Worm (Caenorhabditis elegans): ENCODE results near the gene apc-2.

DNA sequence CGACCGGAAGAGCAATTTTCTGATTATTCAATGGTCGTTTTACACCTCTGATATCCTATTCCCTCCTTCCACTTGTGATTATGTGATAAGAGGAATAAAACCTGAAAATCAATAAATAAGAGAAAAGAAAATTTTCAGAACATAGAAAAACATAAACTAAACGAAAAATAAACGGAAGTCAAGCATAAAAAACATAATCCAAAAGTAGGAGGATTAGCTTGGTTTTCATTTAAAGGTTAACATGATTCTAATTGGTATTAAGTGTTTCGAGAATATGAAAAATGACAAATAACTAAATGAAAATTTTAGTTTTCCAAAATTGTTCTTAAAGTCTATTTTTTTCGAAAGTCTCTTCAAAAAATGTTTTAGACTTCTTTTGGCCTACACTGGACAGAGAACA is 40.7 kb downstream of the apc-2 start, which contains the start of gene gei-8:
- TF ChIP-seq ceh-13 (GFP tag; optimal IDR thresholded peaks at IDR 0.05) (no peak), ama-1 (optimal IDR thresholded peaks at IDR 0.05) (no peak), ets-7 (tag; optimal IDR thresholded peaks at IDR 0.05) (no peak), F13C5.2 (tag; optimal IDR thresholded peaks at IDR 0.05) (no peak), tbx-11 (GFP tag; IDR thresholded peaks at IDR 0.05) (no peak), scrt-1 (GFP tag; IDR thresholded peaks at IDR 0.05) (no peak), hnd-1 (tag; optimal IDR thresholded peaks at IDR 0.05) (no peak), tra-4 (tag; optimal IDR thresholded peaks at IDR 0.05) (no peak), sea-1 (GFP tag; conservative IDR thresholded peaks at IDR 0.05) (no peak)
